Worm (Caenorhabditis elegans) whole organism, L4 larva: ENCODE data around the gene F40F4.7.

ENCODE experiments used
- F10B5.3 ChIP-seq: sonication (generic microtip); optimal IDR thresholded peaks from 2 replicates; lab custom pipeline; 2016; ENCODE audit warnings: mild to moderate bottlenecking, missing genetic modification characterization, missing compliant biosample characterization
- F26F4.8 ChIP-seq: fragments of 200-800 bp; sonication (Bioruptor generic); conservative IDR thresholded peaks from 2 replicates; pipeline ENCODE4 v1.3.6; 2022; ENCODE audit warnings: missing genetic modification characterization, missing compliant biosample characterization
- ZK337.2 ChIP-seq: fragments of 200-800 bp; sonication (Bioruptor generic); IDR thresholded peaks from 2 replicates; pipeline ENCODE4 v1.3.6; 2022; ENCODE audit warnings: missing genetic modification reagents, missing genetic modification characterization, missing compliant biosample characterization
- aha-1 ChIP-seq: fragments of 150-350 bp; peaks from one replicate; lab custom pipeline; 2014; ENCODE audit warnings: missing biosample characterization, missing genetic modification characterization
- daf-16 ChIP-seq, 3 experiments: sonication (generic microtip); optimal IDR thresholded peaks; 2 replicates each; lab custom pipeline; 2016 to 2017; ENCODE audit warnings: missing genetic modification characterization in 3 of 3, missing genetic modification reagents in 3 of 3, mild to moderate bottlenecking in 2 of 3, missing compliant biosample characterization in 2 of 3, missing biosample characterization in 1 of 3, moderate library complexity in 1 of 3
- dmd-8 ChIP-seq: fragments of 200-800 bp; sonication (Bioruptor generic); IDR thresholded peaks from 2 replicates; pipeline ENCODE4 v1.3.6; 2022; ENCODE audit warnings: missing genetic modification characterization, missing compliant biosample characterization
- dve-1 ChIP-seq: sonication (generic microtip); optimal IDR thresholded peaks from 2 replicates; lab custom pipeline; 2017; ENCODE audit warnings: antibody characterized with exemption, mild to moderate bottlenecking, missing genetic modification characterization, missing compliant biosample characterization; ENCODE audit not compliant: insufficient read depth
- egl-27 ChIP-seq: sonication (generic microtip); optimal IDR thresholded peaks from 3 replicates; lab custom pipeline; 2017; ENCODE audit warnings: missing biosample characterization, missing genetic modification reagents, missing genetic modification characterization
- fos-1 ChIP-seq: fragments of 150-350 bp; optimal IDR thresholded peaks from 2 replicates; lab custom pipeline; 2014; ENCODE audit warnings: missing biosample characterization, missing genetic modification characterization
- gei-8 ChIP-seq: fragments of 200-800 bp; sonication (Bioruptor generic); optimal IDR thresholded peaks from 2 replicates; lab custom pipeline; 2018; ENCODE audit warnings: mild to moderate bottlenecking, missing genetic modification characterization, missing compliant biosample characterization
- hlh-11 ChIP-seq: fragments of 200-800 bp; sonication (Bioruptor generic); optimal IDR thresholded peaks from 2 replicates; lab custom pipeline; 2018; ENCODE audit warnings: mild to moderate bottlenecking, missing genetic modification characterization, missing compliant biosample characterization
- mxl-2 ChIP-seq: fragments of 200-800 bp; sonication (Bioruptor generic); conservative IDR thresholded peaks from 2 replicates; pipeline ENCODE4 v1.3.6; 2022; ENCODE audit warnings: missing genetic modification reagents, missing genetic modification characterization, missing compliant biosample characterization
- mxl-3 ChIP-seq: fragments of 200-800 bp; sonication (Bioruptor generic); optimal IDR thresholded peaks from 2 replicates; lab custom pipeline; 2018; ENCODE audit warnings: mild to moderate bottlenecking, missing genetic modification characterization, missing compliant biosample characterization
- nhr-10 ChIP-seq: fragments of 150-350 bp; optimal IDR thresholded peaks from 2 replicates; lab custom pipeline; 2014; ENCODE audit warnings: missing biosample characterization, missing genetic modification characterization
- nhr-237 ChIP-seq: sonication (generic microtip); optimal IDR thresholded peaks from 2 replicates; lab custom pipeline; 2017; ENCODE audit warnings: missing biosample characterization, missing genetic modification characterization
- nhr-28 ChIP-seq: fragments of 150-350 bp; optimal IDR thresholded peaks from 2 replicates; lab custom pipeline; 2014; ENCODE audit warnings: missing biosample characterization, missing genetic modification characterization
- php-3 ChIP-seq: fragments of 200-800 bp; sonication (Bioruptor generic); IDR thresholded peaks from 2 replicates; pipeline ENCODE4 v1.3.6; 2022; ENCODE audit warnings: missing genetic modification reagents, missing genetic modification characterization, missing compliant biosample characterization
- pqm-1 ChIP-seq: sonication (generic microtip); optimal IDR thresholded peaks from 2 replicates; lab custom pipeline; 2017; ENCODE audit warnings: missing biosample characterization, missing genetic modification characterization
- saeg-2 ChIP-seq: fragments of 200-800 bp; sonication (Bioruptor generic); IDR thresholded peaks from 2 replicates; pipeline ENCODE4 v1.3.6; 2022; ENCODE audit warnings: missing genetic modification reagents, missing genetic modification characterization, missing compliant biosample characterization
- set-16 ChIP-seq: fragments of 200-800 bp; sonication (Bioruptor generic); IDR thresholded peaks from 2 replicates; pipeline ENCODE4 v1.3.6; 2022; ENCODE audit warnings: missing genetic modification reagents, missing genetic modification characterization, missing compliant biosample characterization
- skn-1 ChIP-seq: fragments of 150-350 bp; optimal IDR thresholded peaks from 2 replicates; lab custom pipeline; 2014; ENCODE audit warnings: missing biosample characterization, missing genetic modification characterization
- snpc-4 ChIP-seq: fragments of 150-350 bp; optimal IDR thresholded peaks from 2 replicates; lab custom pipeline; 2014; ENCODE audit warnings: missing biosample characterization, missing genetic modification characterization
- spr-1 ChIP-seq: sonication (generic microtip); optimal IDR thresholded peaks from 2 replicates; lab custom pipeline; 2016; ENCODE audit warnings: mild to moderate bottlenecking, missing genetic modification characterization, missing compliant biosample characterization
- unc-62 ChIP-seq, 3 experiments: fragments of 150-350 bp in 1 of 3; sonication (generic microtip); optimal IDR thresholded peaks in 2 of 3; peaks in 1 of 3; 1 replicate in 1 of 3; 2 replicates in 2 of 3; lab custom pipeline; 2014 to 2017; ENCODE audit warnings: missing biosample characterization in 3 of 3, missing genetic modification characterization in 3 of 3, missing genetic modification reagents in 3 of 3, missing genotype in 1 of 3

Gene F40F4.7

ce11 chrX:3223135-3223534 lies 22.6 kb downstream of the F40F4.7 start:
- TF ChIP-seq ZK337.2 (GFP tag; lab: Robert Waterston, UW): no peak
- no peak for TF ChIP-seq gei-8 (GFP tag; lab: Kevin White, UChicago)
- 0 out of 2 replicates have a peak, but pooled peaks have one; percentile 30 for TF ChIP-seq dmd-8 (GFP tag; lab: Robert Waterston, UW)
- TF ChIP-seq snpc-4: no peak
- 0 out of 2 replicates have a peak, but pooled peaks have one; percentile 32 for TF ChIP-seq F26F4.8 (GFP tag; lab: Robert Waterston, UW)
- no peak for TF ChIP-seq php-3
- no peak for TF ChIP-seq skn-1 (tag; lab: Kevin White, UChicago)

DNA sequence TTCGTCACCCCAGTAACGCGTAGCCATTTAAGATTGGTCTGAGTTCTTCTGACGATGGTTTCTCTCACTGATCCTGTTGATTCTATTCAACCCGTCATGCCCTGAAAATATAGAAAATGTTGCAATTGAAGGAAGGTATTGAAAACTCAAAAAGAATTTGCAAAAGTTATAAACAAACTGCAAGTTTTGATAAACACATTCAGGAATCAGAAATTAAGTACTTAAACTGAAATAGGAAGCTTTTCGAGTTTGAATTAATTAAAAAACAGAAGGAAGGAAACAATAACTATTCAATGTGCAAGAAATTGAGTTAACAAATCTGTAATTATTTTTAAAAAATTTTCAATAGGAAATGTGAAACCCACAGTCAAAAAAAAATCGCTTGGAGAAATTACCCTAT lies 25.5 kb downstream of the F40F4.7 start, which contains the start of gene rgl-1:
rgl-1 (minus strand) TSS at position 101 of the 400 bp plus-strand sequence.
- TF ChIP-seq spr-1 (tag; lab: Kevin White, UChicago): no peak
- TF ChIP-seq unc-62 (GFP tag; optimal IDR thresholded peaks at IDR 0.05 in 1 of 2; lab: Kevin White, UChicago): peak in 1 of 2 experiments; percentile 60
- no peak for TF ChIP-seq unc-62 (tag; optimal IDR thresholded peaks at IDR 0.05; lab: Kevin White, UChicago)

- TF ChIP-seq hlh-11 (tag; lab: Kevin White, UChicago) (peak; percentile 37), nhr-28 (peak; percentile 54), nhr-237 (tag; lab: Kevin White, UChicago) (no peak), pqm-1 (tag; lab: Kevin White, UChicago) (peak; percentile 51), set-16 (peak; percentile 58), dve-1 (peak; percentile 19), php-3 (peak; percentile 36; the same call in 1 of the 2 replicates), saeg-2 (GFP tag; lab: Robert Waterston, UW) (no peak), daf-16 (GFP tag; optimal IDR thresholded peaks at IDR 0.05; lab: Kevin White, UChicago) (no peak), daf-16 (tag; optimal IDR thresholded peaks at IDR 0.05; lab: Kevin White, UChicago) (peak; percentile 14), mxl-3 (peak; percentile 53)
Observed at ce11 chrX:3218040-3218795, 27.5 kb downstream of the F40F4.7 start.

DNA sequence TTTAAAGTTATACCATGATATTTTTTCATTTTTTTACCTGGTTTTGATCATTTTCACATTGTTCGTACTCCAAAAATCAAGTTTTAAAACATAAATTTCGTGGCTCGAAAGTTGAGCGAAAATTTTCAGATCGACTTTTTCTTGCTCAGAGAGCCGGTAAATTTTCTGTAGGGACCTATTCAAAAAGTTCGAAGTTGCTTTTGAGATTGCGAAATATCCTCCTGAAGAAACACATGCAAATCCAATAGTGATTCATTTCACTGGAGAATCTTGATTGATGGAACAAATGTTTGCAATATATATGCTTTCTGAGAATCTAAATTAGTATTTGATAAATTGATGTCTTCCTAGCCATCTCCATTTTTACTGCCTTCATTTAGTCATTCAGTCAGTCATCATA lies 29.0 kb downstream of the F40F4.7 start:
- no peak for TF ChIP-seq fos-1 (tag; lab: Kevin White, UChicago)
- TF ChIP-seq aha-1 (tag; lab: Kevin White, UChicago): peak; percentile 61
- TF ChIP-seq unc-62 (GFP tag; optimal IDR thresholded peaks at IDR 0.05 in 1 of 2; lab: Kevin White, UChicago): peak in 1 of 2 experiments; percentile 76
- TF ChIP-seq unc-62 (tag; optimal IDR thresholded peaks at IDR 0.05; lab: Kevin White, UChicago): no peak

DNA sequence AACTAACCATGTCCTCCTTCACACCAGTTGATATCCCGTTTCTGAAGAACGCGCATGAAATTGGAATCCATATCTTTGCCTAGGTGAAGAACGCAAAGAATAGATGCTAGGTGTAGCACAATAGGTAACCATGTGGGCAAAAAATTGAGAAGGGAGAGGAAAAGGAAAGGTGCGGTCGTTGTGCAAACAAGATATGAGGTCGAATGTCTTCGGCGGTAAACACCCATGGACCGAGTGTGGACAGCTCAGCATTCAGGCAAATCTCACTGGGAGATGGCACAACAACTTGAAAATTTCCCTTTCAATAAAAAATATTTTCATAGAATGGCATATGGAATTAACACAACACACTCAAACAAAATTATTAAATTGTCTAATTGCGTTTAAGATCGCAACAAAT lies 36.2 kb downstream of the F40F4.7 start, which contains the start of gene F28B4.4:
F28B4.4 (minus strand) TSS at position 101 of the 400 bp plus-strand sequence.
- TF ChIP-seq aha-1 (tag; lab: Kevin White, UChicago) (peak; percentile 44), F10B5.3 (tag; lab: Kevin White, UChicago) (no peak), nhr-10 (tag; lab: Kevin White, UChicago) (no peak)

DNA sequence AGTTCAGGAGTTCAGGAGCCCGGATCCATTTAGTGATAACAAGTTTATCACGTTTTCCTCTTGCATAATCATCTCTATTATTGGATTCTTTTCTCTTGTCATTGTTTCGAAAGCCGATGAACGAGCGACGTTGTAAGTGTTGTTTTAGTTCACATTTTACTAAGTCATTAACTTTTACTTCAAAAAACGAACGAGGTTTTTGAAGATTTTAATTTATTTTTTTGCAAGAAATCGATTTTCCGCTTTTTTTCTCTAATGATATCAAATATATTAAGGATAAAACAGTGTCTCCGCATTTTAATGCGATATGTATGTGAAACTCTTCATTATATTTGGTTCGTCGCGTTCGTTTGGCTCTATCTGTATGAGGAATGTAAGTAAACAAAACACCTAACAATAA lies 41.0 kb downstream of the F40F4.7 start, which contains the start of gene F28B4.1:
F28B4.1 (plus strand) TSS at position 301 of the 400 bp plus-strand sequence.
- TF ChIP-seq egl-27 (tag; lab: Kevin White, UChicago): no peak
- no peak for TF ChIP-seq mxl-2 (GFP tag; lab: Robert Waterston, UW)
- TF ChIP-seq unc-62 (GFP tag; optimal IDR thresholded peaks at IDR 0.05 in 1 of 2; lab: Kevin White, UChicago): peak in 1 of 2 experiments; percentile 62
- TF ChIP-seq unc-62 (tag; optimal IDR thresholded peaks at IDR 0.05; lab: Kevin White, UChicago): no peak
- no peak for TF ChIP-seq nhr-10 (tag; lab: Kevin White, UChicago)
- no peak for TF ChIP-seq snpc-4
- no peak for TF ChIP-seq skn-1 (tag; lab: Kevin White, UChicago)
- TF ChIP-seq, all 104 proteins: peak for 1

DNA sequence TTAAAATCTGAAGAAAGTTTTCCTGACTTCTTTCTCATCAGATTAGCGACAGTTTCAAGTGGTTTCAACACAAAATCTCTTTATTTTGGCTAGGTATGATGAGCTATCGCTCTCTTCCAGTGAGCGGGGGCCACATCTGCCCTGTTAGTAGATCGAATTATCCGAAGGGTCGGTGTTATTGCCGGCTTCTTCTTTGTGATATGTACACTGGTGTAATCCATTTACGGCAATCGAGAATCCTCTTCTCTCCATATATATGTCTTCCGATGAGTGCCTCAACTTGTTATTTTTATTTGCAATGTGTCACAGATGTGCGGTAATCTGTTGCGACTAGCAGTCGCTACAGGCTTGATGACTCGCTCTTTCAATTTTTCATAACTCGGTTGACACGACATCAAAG lies 43.4 kb downstream of the F40F4.7 start:
- TF ChIP-seq spr-1 (tag; lab: Kevin White, UChicago): no peak
- no peak for TF ChIP-seq snpc-4
